Worm (Caenorhabditis elegans) whole organism, early embryonic: Measurements from ENCODE around the gene dos-2.

ENCODE experiments used
- B0310.2 ChIP-seq: sonication (generic microtip); optimal IDR thresholded peaks from 2 replicates; lab custom pipeline; 2016; ENCODE audit warnings: mild to moderate bottlenecking, missing genetic modification characterization, missing compliant biosample characterization
- ama-1 ChIP-seq: fragments of 150-350 bp; optimal IDR thresholded peaks from 2 replicates; lab custom pipeline; 2014
- pes-1 ChIP-seq: fragments of 200-800 bp; sonication (Bioruptor generic); IDR thresholded peaks from 2 replicates; pipeline ENCODE4 v1.3.6; 2022; ENCODE audit warnings: missing genetic modification reagents, missing genetic modification characterization, missing compliant biosample characterization
- sea-1 ChIP-seq: fragments of 200-800 bp; sonication (Bioruptor generic); conservative IDR thresholded peaks from 2 replicates; pipeline ENCODE4 v1.3.6; 2022; ENCODE audit warnings: missing genetic modification characterization, missing compliant biosample characterization
- tbx-11 ChIP-seq: fragments of 200-800 bp; sonication (Bioruptor generic); IDR thresholded peaks from 2 replicates; pipeline ENCODE4 v1.3.6; 2022; ENCODE audit warnings: missing genetic modification characterization, missing compliant biosample characterization

DNA sequence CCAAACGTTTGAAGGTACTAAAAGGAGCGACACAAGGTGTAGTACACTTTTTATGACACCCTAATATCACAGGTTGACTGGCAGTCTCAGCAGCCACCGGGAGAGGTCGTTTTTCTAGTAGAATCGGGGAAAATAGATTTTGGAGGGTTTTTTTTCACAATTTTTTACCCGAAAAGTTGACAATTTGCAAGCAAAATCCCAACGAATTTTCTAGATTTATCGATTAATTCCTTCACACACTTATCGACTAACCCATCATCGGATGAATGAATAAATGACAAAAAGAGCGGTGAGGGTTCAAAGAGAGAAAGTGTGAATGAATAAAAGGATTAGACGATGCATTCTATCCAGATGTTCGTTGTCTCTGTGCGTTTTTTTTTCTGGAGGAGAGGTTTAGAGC lies 20.1 kb upstream of the dos-2 start:
- TF ChIP-seq pes-1 (GFP tag; lab: Robert Waterston, UW), result no peak
- no peak for TF ChIP-seq tbx-11 (GFP tag; lab: Robert Waterston, UW)
- TF ChIP-seq ama-1, result no peak
- no peak for TF ChIP-seq B0310.2 (tag; lab: Kevin White, UChicago)
- no peak for TF ChIP-seq sea-1 (GFP tag; lab: Robert Waterston, UW)
